Fruit fly (Drosophila melanogaster): ENCODE measurements around the gene Mob2.

Gene Mob2

dm6 chr3L:11596585-11597252 is 34.7 kb upstream of the Mob2 start, which contains the start of gene CG7368:
Gene CG7368, plus strand, starts transcription at chr3L:11597202.
- TF ChIP-seq CG11902 (GFP tag; optimal IDR thresholded peaks at IDR 0.05) = no peak
- no peak for TF ChIP-seq fkh (GFP tag; optimal IDR thresholded peaks at IDR 0.05)
- TF ChIP-seq Sox15 (GFP tag; optimal IDR thresholded peaks at IDR 0.05) = no peak
- TF ChIP-seq CG34406 (GFP tag; optimal IDR thresholded peaks at IDR 0.05) = no peak
- TF ChIP-seq topi (GFP tag; optimal IDR thresholded peaks at IDR 0.05) = no peak
- TF ChIP-seq Eip78C (GFP tag) = peak; percentile 34
- no peak for TF ChIP-seq dac (GFP tag; optimal IDR thresholded peaks at IDR 0.05)
- TF ChIP-seq CG7368 (GFP tag; optimal IDR thresholded peaks at IDR 0.05) = peak; percentile 44
- no peak for TF ChIP-seq Lpt (GFP tag; optimal IDR thresholded peaks at IDR 0.05)
- TF ChIP-seq net (GFP tag; optimal IDR thresholded peaks at IDR 0.05) = no peak
- TF ChIP-seq salr (GFP tag; optimal IDR thresholded peaks at IDR 0.05) = no peak
- no peak for TF ChIP-seq esn (GFP tag; optimal IDR thresholded peaks at IDR 0.05)
- TF ChIP-seq fd59A (GFP tag; optimal IDR thresholded peaks at IDR 0.05) = no peak
- no peak for TF ChIP-seq Eip75B (GFP tag; optimal IDR thresholded peaks at IDR 0.05)

dm6 chr3L:11593778-11594177 is 31.7 kb upstream of the Mob2 start:
- TF ChIP-seq ss (GFP tag; optimal IDR thresholded peaks at IDR 0.05) (peak in 1 of 2 experiments; percentile 45), CG8119 (GFP tag; IDR thresholded peaks at IDR 0.05) (peak; percentile 82), CG15336 (GFP tag; IDR thresholded peaks at IDR 0.05) (peak; percentile 75), Eip78C (GFP tag) (peak; percentile 62), OdsH (GFP tag; optimal IDR thresholded peaks at IDR 0.05) (peak; percentile 28), salr (GFP tag; optimal IDR thresholded peaks at IDR 0.05) (peak in 1 of 2 experiments; percentile 28), CG6808 (GFP tag; optimal IDR thresholded peaks at IDR 0.05) (peak; percentile 29), CG8632 (GFP tag; optimal IDR thresholded peaks at IDR 0.05) (peak; percentile 23), CG1621 (tag; optimal IDR thresholded peaks at IDR 0.05) (no peak), CG3032 (tag; optimal IDR thresholded peaks at IDR 0.05) (peak; percentile 35), CG11762 (GFP tag; optimal IDR thresholded peaks at IDR 0.05; ENCODE audit: insufficient read depth) (no peak), CG11902 (GFP tag; optimal IDR thresholded peaks at IDR 0.05) (no peak), esn (GFP tag; optimal IDR thresholded peaks at IDR 0.05) (peak; percentile 17), CG34406 (GFP tag; optimal IDR thresholded peaks at IDR 0.05) (peak; percentile 22), CG3919 (GFP tag; optimal IDR thresholded peaks at IDR 0.05) (peak; percentile 33), CG6163 (GFP tag; IDR thresholded peaks at IDR 0.05) (peak; percentile 61; the same call in 2 of the 3 replicates), CG16779 (tag; optimal IDR thresholded peaks at IDR 0.05) (peak; percentile 7), Hr4 (GFP tag; optimal IDR thresholded peaks at IDR 0.05) (peak; percentile 42), CG32006 (GFP tag; optimal IDR thresholded peaks at IDR 0.05) (peak; percentile 56), CG4318 (GFP tag; optimal IDR thresholded peaks at IDR 0.05) (peak; percentile 2), CG9139 (GFP tag; optimal IDR thresholded peaks at IDR 0.05) (no peak), eg (GFP tag; IDR thresholded peaks at IDR 0.05) (0 out of 3 replicates have a peak, but pooled peaks have one; percentile 54), CG6276 (GFP tag; optimal IDR thresholded peaks at IDR 0.05) (peak; percentile 43), CG10631 (GFP tag; optimal IDR thresholded peaks at IDR 0.05) (peak; percentile 10), dsx (GFP tag; optimal IDR thresholded peaks at IDR 0.05; ENCODE audit: poor library complexity, severe bottlenecking) (peak; percentile 44), Lpt (GFP tag; optimal IDR thresholded peaks at IDR 0.05) (peak; percentile 11), CG10669 (GFP tag; optimal IDR thresholded peaks at IDR 0.05) (peak; percentile 26), Ets96B (tag; optimal IDR thresholded peaks at IDR 0.05) (peak; percentile 60), Met (GFP tag; optimal IDR thresholded peaks at IDR 0.05) (no peak), pdm3 (GFP tag; optimal IDR thresholded peaks at IDR 0.05) (peak; percentile 26), cyc (GFP tag; optimal IDR thresholded peaks at IDR 0.05) (no peak), Gug (GFP tag; IDR thresholded peaks at IDR 0.05) (peak; percentile 33; the same call in 1 of the 2 replicates), fd59A (GFP tag; optimal IDR thresholded peaks at IDR 0.05) (no peak), acj6 (GFP tag; optimal IDR thresholded peaks at IDR 0.05) (peak; percentile 21), achi (GFP tag; optimal IDR thresholded peaks at IDR 0.05) (peak; percentile 42), net (GFP tag; optimal IDR thresholded peaks at IDR 0.05) (peak; percentile 9)

All from whole organism, prepupa.